Worm (Caenorhabditis elegans) whole organism, L4 larva: ENCODE data around the gene osm-8.

Experiments
- aha-1 ChIP-seq: fragments of 150-350 bp; peaks from one replicate; lab custom pipeline; 2014; ENCODE audit warnings: missing biosample characterization, missing genetic modification characterization
- dmd-6 ChIP-seq: fragments of 200-800 bp; sonication (Bioruptor generic); IDR thresholded peaks from 2 replicates; pipeline ENCODE4 v1.3.6; 2022; ENCODE audit warnings: missing genetic modification reagents, missing genetic modification characterization, missing compliant biosample characterization
- lir-3 ChIP-seq: sonication (generic microtip); optimal IDR thresholded peaks from 2 replicates; lab custom pipeline; 2016; ENCODE audit warnings: mild to moderate bottlenecking, missing genetic modification characterization, missing compliant biosample characterization
- mdl-1 ChIP-seq, 2 experiments: fragments of 150-350 bp in 1 of 2; sonication (generic microtip) in 1 of 2; optimal IDR thresholded peaks; 2 replicates each; lab custom pipeline; 2014 to 2017; ENCODE audit warnings: missing biosample characterization in 2 of 2, missing genetic modification characterization in 2 of 2
- tra-1 ChIP-seq: fragments of 200-800 bp; sonication (Bioruptor generic); IDR thresholded peaks from 2 replicates; pipeline ENCODE4 v1.3.6; 2022; ENCODE audit warnings: missing genetic modification reagents, missing genetic modification characterization, missing compliant biosample characterization
- unc-39 ChIP-seq: sonication (generic microtip); optimal IDR thresholded peaks from 2 replicates; lab custom pipeline; 2017; ENCODE audit warnings: missing biosample characterization, missing genetic modification characterization

- TF ChIP-seq mdl-1 (tag; optimal IDR thresholded peaks at IDR 0.05; lab: Kevin White, UChicago) (no peak), lir-3 (no peak), unc-39 (tag; lab: Kevin White, UChicago) (no peak), tra-1 (GFP tag; lab: Robert Waterston, UW) (no peak), dmd-6 (GFP tag; lab: Robert Waterston, UW) (no peak), aha-1 (tag; lab: Kevin White, UChicago) (no peak)
These were observed 42.6 kb downstream of the osm-8 start for ce11 chrII:7562616-7563015.
